Worm (Caenorhabditis elegans) whole organism, mixed stage, embryonic: ENCODE measurements around the gene F46B3.15.

ENCODE experiments used
- M03D4.4 ChIP-seq: sonication (generic microtip); optimal IDR thresholded peaks from 2 replicates; lab custom pipeline; 2017; ENCODE audit warnings: mild to moderate bottlenecking, missing genetic modification characterization, missing compliant biosample characterization
- blmp-1 ChIP-seq: fragments of 150-350 bp; optimal IDR thresholded peaks from 2 replicates; lab custom pipeline; 2014; ENCODE audit warnings: missing biosample characterization, missing genetic modification characterization
- ceh-39 ChIP-seq: fragments of 150-350 bp; optimal IDR thresholded peaks from 2 replicates; lab custom pipeline; 2014; ENCODE audit warnings: missing biosample characterization, missing genetic modification characterization
- ceh-43 ChIP-seq: fragments of 200-800 bp; sonication (Bioruptor generic); optimal IDR thresholded peaks from 2 replicates; lab custom pipeline; 2018; ENCODE audit warnings: mild to moderate bottlenecking, missing genetic modification characterization, moderate library complexity, missing compliant biosample characterization
- ceh-83 ChIP-seq: fragments of 200-800 bp; sonication (Bioruptor generic); optimal IDR thresholded peaks from 2 replicates; lab custom pipeline; 2018; ENCODE audit warnings: mild to moderate bottlenecking, missing genetic modification characterization, missing compliant biosample characterization
- ces-1 ChIP-seq: fragments of 150-350 bp; optimal IDR thresholded peaks from 2 replicates; lab custom pipeline; 2014; ENCODE audit warnings: missing biosample characterization, missing genetic modification reagents, missing genetic modification characterization
- cnd-1 ChIP-seq: fragments of 200-800 bp; sonication (Bioruptor generic); optimal IDR thresholded peaks from 2 replicates; lab custom pipeline; 2018; ENCODE audit warnings: mild to moderate bottlenecking, missing genetic modification characterization, missing compliant biosample characterization
- drap-1 ChIP-seq: fragments of 200-800 bp; sonication (Bioruptor generic); optimal IDR thresholded peaks from 3 replicates; lab custom pipeline; 2018; ENCODE audit warnings: mild to moderate bottlenecking, missing genetic modification characterization, missing compliant biosample characterization
- elt-1 ChIP-seq: sonication (generic microtip); optimal IDR thresholded peaks from 2 replicates; lab custom pipeline; 2017; ENCODE audit warnings: missing genetic modification characterization, mild to moderate bottlenecking, missing compliant biosample characterization, antibody characterized with exemption, moderate library complexity, borderline replicate concordance; ENCODE audit not compliant: insufficient read depth
- flh-1 ChIP-seq: fragments of 200-800 bp; sonication (Bioruptor generic); optimal IDR thresholded peaks from 2 replicates; lab custom pipeline; 2018; ENCODE audit warnings: mild to moderate bottlenecking, missing genetic modification characterization, moderate library complexity, missing compliant biosample characterization
- ham-2 ChIP-seq: fragments of 200-800 bp; sonication (Bioruptor generic); optimal IDR thresholded peaks from 2 replicates; lab custom pipeline; 2018; ENCODE audit warnings: mild to moderate bottlenecking, missing genetic modification characterization, missing compliant biosample characterization
- hlh-1 ChIP-seq: fragments of 150-350 bp; optimal IDR thresholded peaks from 2 replicates; lab custom pipeline; 2014; ENCODE audit warnings: missing biosample characterization, missing genetic modification reagents, missing genetic modification characterization
- lin-13 ChIP-seq: fragments of 150-350 bp; optimal IDR thresholded peaks from 2 replicates; lab custom pipeline; 2014; ENCODE audit warnings: missing biosample characterization, missing genetic modification characterization
- lin-32 ChIP-seq: fragments of 200-800 bp; sonication (Bioruptor generic); optimal IDR thresholded peaks from 2 replicates; lab custom pipeline; 2018; ENCODE audit warnings: mild to moderate bottlenecking, missing genetic modification characterization, missing compliant biosample characterization
- lsy-2 ChIP-seq: fragments of 150-350 bp; optimal IDR thresholded peaks from 2 replicates; lab custom pipeline; 2014; ENCODE audit warnings: missing biosample characterization, missing genetic modification characterization
- mep-1 ChIP-seq: fragments of 150-350 bp; optimal IDR thresholded peaks from 2 replicates; lab custom pipeline; 2017; ENCODE audit warnings: missing biosample characterization, missing genetic modification reagents, missing genetic modification characterization, inconsistent platforms
- mls-2 ChIP-seq: sonication (generic microtip); optimal IDR thresholded peaks from 2 replicates; lab custom pipeline; 2016; ENCODE audit warnings: mild to moderate bottlenecking, missing genetic modification characterization, moderate library complexity, missing compliant biosample characterization
- nhr-12 ChIP-seq: fragments of 150-350 bp; optimal IDR thresholded peaks from 2 replicates; lab custom pipeline; 2014; ENCODE audit warnings: missing biosample characterization, missing genetic modification characterization
- nhr-237 ChIP-seq: fragments of 150-350 bp; optimal IDR thresholded peaks from 2 replicates; lab custom pipeline; 2014; ENCODE audit warnings: missing biosample characterization, missing genetic modification characterization
- nhr-28 ChIP-seq: fragments of 150-350 bp; optimal IDR thresholded peaks from 2 replicates; lab custom pipeline; 2014; ENCODE audit warnings: missing biosample characterization, missing genetic modification characterization
- nhr-76 ChIP-seq: sonication (generic microtip); optimal IDR thresholded peaks from 2 replicates; lab custom pipeline; 2017; ENCODE audit warnings: missing biosample characterization, missing genetic modification characterization
- pha-4 ChIP-seq: fragments of 150-350 bp; optimal IDR thresholded peaks from 2 replicates; lab custom pipeline; 2018; ENCODE audit warnings: missing biosample characterization, missing genetic modification reagents, missing genetic modification characterization
- snpc-4 ChIP-seq: fragments of 150-350 bp; optimal IDR thresholded peaks from 2 replicates; lab custom pipeline; 2014; ENCODE audit warnings: missing biosample characterization, missing genetic modification characterization
- sptf-1 ChIP-seq: sonication (generic microtip); optimal IDR thresholded peaks from 2 replicates; lab custom pipeline; 2017; ENCODE audit warnings: mild to moderate bottlenecking, missing genetic modification characterization, moderate library complexity, missing compliant biosample characterization
- tbx-8 ChIP-seq: fragments of 200-800 bp; sonication (Bioruptor generic); optimal IDR thresholded peaks from 2 replicates; lab custom pipeline; 2018; ENCODE audit warnings: mild to moderate bottlenecking, missing genetic modification characterization, moderate library complexity, missing compliant biosample characterization
- unc-120 ChIP-seq: sonication (generic microtip); optimal IDR thresholded peaks from 2 replicates; lab custom pipeline; 2017; ENCODE audit warnings: missing genetic modification characterization, missing compliant biosample characterization; ENCODE audit not compliant: poor library complexity, severe bottlenecking
- unc-39 ChIP-seq: fragments of 150-350 bp; optimal IDR thresholded peaks from 2 replicates; lab custom pipeline; 2014; ENCODE audit warnings: missing biosample characterization, missing genetic modification characterization
- unc-62 ChIP-seq: fragments of 150-350 bp; optimal IDR thresholded peaks from 2 replicates; lab custom pipeline; 2014; ENCODE audit warnings: missing biosample characterization, missing genetic modification reagents, missing genetic modification characterization
- zip-8 ChIP-seq: fragments of 150-350 bp; optimal IDR thresholded peaks from 2 replicates; lab custom pipeline; 2014; ENCODE audit warnings: missing biosample characterization, missing genetic modification characterization
- ztf-11 ChIP-seq: fragments of 150-350 bp; optimal IDR thresholded peaks from 2 replicates; lab custom pipeline; 2014; ENCODE audit warnings: missing biosample characterization, missing genetic modification characterization

The F46B3.15 gene

ce11 chrV:20633619-20634018, at the start of gene F46B3.15:
Gene F46B3.15 (minus strand): TSS chrV:20633719.
- TF ChIP-seq lin-13 (tag; lab: Kevin White, UChicago) (no peak), lsy-2 (tag; lab: Kevin White, UChicago) (no peak), zip-8 (tag; lab: Kevin White, UChicago) (no peak), snpc-4 (tag; lab: Kevin White, UChicago) (no peak), hlh-1 (tag; lab: Kevin White, UChicago) (no peak), drap-1 (GFP tag; lab: Kevin White, UChicago) (no peak), pha-4 (tag; lab: Kevin White, UChicago) (no peak), M03D4.4 (tag; lab: Kevin White, UChicago) (no peak), ces-1 (GFP tag; lab: Kevin White, UChicago) (no peak), ztf-11 (tag; lab: Kevin White, UChicago) (no peak), cnd-1 (tag; lab: Kevin White, UChicago) (no peak), unc-120 (tag; lab: Kevin White, UChicago) (no peak), mep-1 (tag; lab: Kevin White, UChicago) (no peak), sptf-1 (tag; lab: Kevin White, UChicago) (no peak), flh-1 (no peak), nhr-76 (tag; lab: Kevin White, UChicago) (no peak), nhr-12 (tag; lab: Kevin White, UChicago) (no peak), unc-62 (GFP tag; lab: Kevin White, UChicago) (no peak), blmp-1 (tag; lab: Kevin White, UChicago) (no peak)

DNA sequence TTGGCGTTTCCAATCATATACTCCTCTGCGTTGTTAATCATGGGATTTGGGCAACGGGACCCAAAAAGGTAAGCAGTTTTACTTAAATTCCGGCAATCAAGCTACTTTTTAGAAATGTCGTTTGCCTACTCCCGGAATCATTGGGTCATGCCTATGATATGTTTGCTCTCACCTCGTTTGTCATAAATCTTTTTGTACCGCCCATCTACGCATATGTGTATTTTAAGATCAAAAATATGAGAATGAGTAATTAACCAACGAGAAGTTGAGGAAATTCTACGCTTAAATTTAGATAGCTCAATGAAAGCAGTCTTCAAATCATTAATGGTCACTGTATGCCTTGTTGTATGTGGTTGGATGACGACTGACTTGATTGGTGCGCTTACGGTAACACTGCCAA, 48.8 kb upstream of the F46B3.15 start:
- TF ChIP-seq ces-1 (GFP tag; lab: Kevin White, UChicago) (no peak), mep-1 (tag; lab: Kevin White, UChicago) (no peak), lin-32 (GFP tag; lab: Kevin White, UChicago) (no peak)

DNA sequence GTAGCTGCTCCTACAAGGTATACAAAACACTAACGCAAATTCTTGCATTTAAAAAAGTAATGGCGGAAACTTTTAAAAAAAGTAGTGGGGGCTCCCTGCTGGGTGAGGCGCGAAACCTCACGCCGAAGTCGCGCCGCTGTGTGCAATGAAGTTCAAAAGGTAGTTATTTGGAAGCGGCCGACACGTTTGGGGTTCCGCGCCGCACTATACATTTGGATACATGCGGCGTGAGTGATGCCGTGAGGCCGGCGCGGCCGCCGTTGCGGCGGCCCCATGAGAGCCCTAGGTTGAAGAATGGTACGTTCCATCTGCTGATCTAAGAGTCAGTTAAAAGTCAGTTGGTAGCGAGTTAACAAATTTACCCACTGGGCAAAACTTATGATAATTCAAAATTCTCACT, 48.3 kb upstream of the F46B3.15 start:
- TF ChIP-seq snpc-4 (tag; lab: Kevin White, UChicago) (no peak), elt-1 (tag; lab: Kevin White, UChicago) (no peak), mls-2 (tag; lab: Kevin White, UChicago) (no peak), nhr-28 (tag; lab: Kevin White, UChicago) (no peak), hlh-1 (tag; lab: Kevin White, UChicago) (no peak), lin-32 (GFP tag; lab: Kevin White, UChicago) (no peak), cnd-1 (tag; lab: Kevin White, UChicago) (no peak), unc-39 (tag; lab: Kevin White, UChicago) (no peak), nhr-12 (tag; lab: Kevin White, UChicago) (no peak), zip-8 (tag; lab: Kevin White, UChicago) (no peak), ham-2 (GFP tag; lab: Kevin White, UChicago) (no peak), drap-1 (GFP tag; lab: Kevin White, UChicago) (no peak), nhr-237 (tag; lab: Kevin White, UChicago) (no peak), M03D4.4 (tag; lab: Kevin White, UChicago) (no peak), lsy-2 (tag; lab: Kevin White, UChicago) (no peak), lin-13 (tag; lab: Kevin White, UChicago) (no peak), sptf-1 (tag; lab: Kevin White, UChicago) (no peak), unc-120 (tag; lab: Kevin White, UChicago) (no peak)

DNA sequence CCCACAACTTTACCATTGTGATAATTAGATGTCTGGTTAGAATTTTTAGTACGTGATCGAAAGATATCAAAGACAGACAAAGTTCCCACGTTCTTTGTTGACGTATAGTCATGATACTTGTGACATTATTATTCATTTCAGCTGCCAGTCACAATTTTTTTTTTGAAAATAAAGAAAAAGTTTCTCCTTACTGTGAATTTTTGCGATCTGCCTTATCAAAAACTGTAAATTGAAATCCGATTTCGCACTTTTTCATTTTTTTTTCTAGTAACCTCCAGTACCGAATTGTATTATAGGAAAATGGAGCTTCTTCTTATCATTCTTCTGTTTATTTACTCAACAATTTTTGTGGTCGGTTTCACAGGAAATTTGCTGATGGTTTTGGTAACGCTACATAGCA, 47.6 kb upstream of the F46B3.15 start, which contains the start of gene srsx-35:
Gene srsx-35, plus strand, starts transcription at position 301 of the 400 bp plus-strand sequence.
- TF ChIP-seq drap-1 (GFP tag; lab: Kevin White, UChicago), result no peak
- no peak for TF ChIP-seq pha-4 (tag; lab: Kevin White, UChicago)
- no peak for TF ChIP-seq tbx-8
- no peak for TF ChIP-seq nhr-12 (tag; lab: Kevin White, UChicago)
- TF ChIP-seq ceh-83 (GFP tag; lab: Kevin White, UChicago), result no peak
- TF ChIP-seq flh-1, result no peak

- no peak for TF ChIP-seq mls-2 (tag; lab: Kevin White, UChicago)
- no peak for TF ChIP-seq M03D4.4 (tag; lab: Kevin White, UChicago)
- no peak for TF ChIP-seq unc-120 (tag; lab: Kevin White, UChicago)
- TF ChIP-seq nhr-12 (tag; lab: Kevin White, UChicago), result no peak
- no peak for TF ChIP-seq unc-39 (tag; lab: Kevin White, UChicago)
- TF ChIP-seq lin-32 (GFP tag; lab: Kevin White, UChicago), result no peak
- no peak for TF ChIP-seq ceh-39 (tag; lab: Kevin White, UChicago)
- TF ChIP-seq zip-8 (tag; lab: Kevin White, UChicago), result no peak
- no peak for TF ChIP-seq ztf-11 (tag; lab: Kevin White, UChicago)
- no peak for TF ChIP-seq mep-1 (tag; lab: Kevin White, UChicago)
- no peak for TF ChIP-seq tbx-8
- TF ChIP-seq ces-1 (GFP tag; lab: Kevin White, UChicago), result no peak
- no peak for TF ChIP-seq lsy-2 (tag; lab: Kevin White, UChicago)
- no peak for TF ChIP-seq nhr-237 (tag; lab: Kevin White, UChicago)
- no peak for TF ChIP-seq ceh-43 (GFP tag; lab: Kevin White, UChicago)
- TF ChIP-seq snpc-4 (tag; lab: Kevin White, UChicago), result no peak
These were observed 46.7 kb upstream of the F46B3.15 start for ce11 chrV:20680189-20680588.
